Worm (Caenorhabditis elegans): ENCODE data around the gene F21F8.5.

- TF ChIP-seq K11D2.4 (GFP tag; IDR thresholded peaks at IDR 0.05), result no peak
- TF ChIP-seq snpc-4 (GFP tag; optimal IDR thresholded peaks at IDR 0.05), result no peak
- TF ChIP-seq snpc-4 (tag; optimal IDR thresholded peaks at IDR 0.05), result no peak
- no peak for TF ChIP-seq somi-1 (GFP tag; optimal IDR thresholded peaks at IDR 0.05)
- no peak for TF ChIP-seq zim-3 (tag; optimal IDR thresholded peaks at IDR 0.05)
- TF ChIP-seq mcd-1 (GFP tag; IDR thresholded peaks at IDR 0.05), result no peak
- no peak for TF ChIP-seq tlf-1 (GFP tag; optimal IDR thresholded peaks at IDR 0.05)
- TF ChIP-seq T26A5.8 (tag; optimal IDR thresholded peaks at IDR 0.05), result no peak
- TF ChIP-seq cebp-1 (GFP tag; IDR thresholded peaks at IDR 0.05), result no peak
- TF ChIP-seq cebp-1 (tag; optimal IDR thresholded peaks at IDR 0.05), result no peak
- TF ChIP-seq B0336.3 (GFP tag; IDR thresholded peaks at IDR 0.05), result no peak
- no peak for TF ChIP-seq F23B12.7 (tag; optimal IDR thresholded peaks at IDR 0.05; ENCODE audit: insufficient read depth)
- TF ChIP-seq efl-1 (GFP tag; optimal IDR thresholded peaks at IDR 0.05), result no peak
- TF ChIP-seq ztf-22 (GFP tag; optimal IDR thresholded peaks at IDR 0.05), result no peak
- TF ChIP-seq T07F8.4 (tag; optimal IDR thresholded peaks at IDR 0.05), result no peak
- TF ChIP-seq ama-1 (optimal IDR thresholded peaks at IDR 0.05), result no peak
- no peak for TF ChIP-seq ama-1 (GFP tag; optimal IDR thresholded peaks at IDR 0.05)
These were observed 2.7 kb downstream of the F21F8.5 start, which contains the start of gene C16D9.8 for ce11 chrV:8263466-8263865.

All from whole organism, young adult.